Fruit fly (Drosophila melanogaster): ENCODE data around the gene hh.

DNA sequence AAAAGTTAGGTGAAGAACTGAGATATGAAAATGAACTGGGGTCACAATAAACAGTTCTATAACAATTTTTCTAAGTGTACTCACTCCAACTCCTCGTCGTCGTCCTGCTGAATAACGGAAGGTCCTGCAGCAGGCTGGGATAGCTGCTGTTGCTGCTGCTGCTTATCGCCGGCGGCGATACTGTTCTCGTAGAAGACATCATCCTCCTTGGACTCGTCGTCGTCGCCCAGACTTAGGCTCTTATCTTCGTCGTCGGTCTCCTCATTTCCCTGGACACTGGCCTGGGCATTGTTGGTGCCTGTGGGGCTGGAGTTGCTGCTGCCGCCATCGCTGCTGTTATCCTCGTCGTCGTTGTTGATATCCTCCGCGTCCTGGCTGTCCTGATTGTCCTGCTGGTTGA lies 60.4 kb downstream of the hh start:
- TF ChIP-seq Hr96 (GFP tag; optimal IDR thresholded peaks at IDR 0.05) (no peak), pad (GFP tag; optimal IDR thresholded peaks at IDR 0.05) (no peak), cnc (optimal IDR thresholded peaks at IDR 0.05) (no peak), CG5204 (GFP tag; optimal IDR thresholded peaks at IDR 0.05) (no peak), cic (GFP tag; optimal IDR thresholded peaks at IDR 0.05) (no peak)

All from whole organism, adult.